Worm (Caenorhabditis elegans) whole organism, L4/young adult: ENCODE data around the gene acl-9.
A peak's percentile ranks its signal among the peaks of the same experiment; 100 is the strongest.

ENCODE experiments used
- W03F9.2 ChIP-seq: fragments of 150-350 bp; optimal IDR thresholded peaks from 2 replicates; lab custom pipeline; 2014; ENCODE audit warnings: missing biosample characterization, missing genetic modification characterization
- dao-5 ChIP-seq: sonication (generic microtip); optimal IDR thresholded peaks from 2 replicates; lab custom pipeline; 2016; ENCODE audit warnings: missing genotype, missing genetic modification characterization, moderate library complexity, missing compliant biosample characterization
- him-1 ChIP-seq: sonication (generic microtip); optimal IDR thresholded peaks from 2 replicates; lab custom pipeline; 2016; ENCODE audit warnings: missing genotype, missing genetic modification reagents, missing genetic modification characterization, missing compliant biosample characterization

The acl-9 gene

DNA sequence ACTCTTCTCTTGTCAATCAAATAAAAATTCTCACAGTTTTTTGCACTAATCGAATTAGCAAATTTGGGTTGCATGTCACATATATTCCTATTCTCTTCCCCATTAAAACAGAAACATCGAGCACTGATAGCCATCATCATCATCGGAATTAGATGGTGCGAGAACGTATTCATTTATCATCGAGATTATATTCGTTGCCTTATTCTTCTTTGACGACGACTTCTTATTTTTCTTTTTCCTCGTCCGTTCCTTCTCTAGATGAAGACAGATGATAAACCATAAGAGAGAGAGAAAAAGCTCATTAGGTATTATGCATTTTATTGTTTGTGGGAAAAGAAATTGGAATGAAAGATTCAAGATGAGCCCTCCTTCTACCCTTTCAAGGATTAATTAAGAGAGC, 18.2 kb downstream of the acl-9 start:
- TF ChIP-seq dao-5 (tag; lab: Kevin White, UChicago) (no peak), W03F9.2 (no peak), him-1 (no peak)

DNA sequence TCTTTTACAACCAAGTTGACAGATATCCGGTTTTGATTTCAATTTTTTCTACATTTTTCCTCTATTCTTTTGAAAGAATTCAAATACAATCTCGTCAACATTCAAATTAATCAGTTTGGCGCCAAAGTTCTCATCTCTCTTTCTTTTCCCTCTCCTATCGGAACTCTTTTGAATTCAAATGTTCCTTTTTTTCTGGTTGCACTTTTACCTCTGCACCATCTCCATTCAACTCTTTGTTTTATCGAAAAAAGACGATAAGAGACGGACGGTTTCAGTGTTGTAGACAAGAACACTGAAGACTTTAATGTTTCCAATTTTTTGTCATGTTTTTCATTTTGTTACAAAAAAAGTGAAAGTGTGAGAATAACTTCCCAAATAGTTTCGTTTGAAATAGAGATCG, 23.0 kb downstream of the acl-9 start:
- no peak for TF ChIP-seq dao-5 (tag; lab: Kevin White, UChicago)
- TF ChIP-seq W03F9.2: no peak
- no peak for TF ChIP-seq him-1

ce11 chrV:6485109-6485508, 32.1 kb downstream of the acl-9 start:
- TF ChIP-seq dao-5 (tag; lab: Kevin White, UChicago) (no peak), him-1 (no peak), W03F9.2 (no peak)

- no peak for TF ChIP-seq dao-5 (tag; lab: Kevin White, UChicago)
- no peak for TF ChIP-seq him-1
- no peak for TF ChIP-seq W03F9.2
Observed at ce11 chrV:6487878-6488277, 34.9 kb downstream of the acl-9 start.

DNA sequence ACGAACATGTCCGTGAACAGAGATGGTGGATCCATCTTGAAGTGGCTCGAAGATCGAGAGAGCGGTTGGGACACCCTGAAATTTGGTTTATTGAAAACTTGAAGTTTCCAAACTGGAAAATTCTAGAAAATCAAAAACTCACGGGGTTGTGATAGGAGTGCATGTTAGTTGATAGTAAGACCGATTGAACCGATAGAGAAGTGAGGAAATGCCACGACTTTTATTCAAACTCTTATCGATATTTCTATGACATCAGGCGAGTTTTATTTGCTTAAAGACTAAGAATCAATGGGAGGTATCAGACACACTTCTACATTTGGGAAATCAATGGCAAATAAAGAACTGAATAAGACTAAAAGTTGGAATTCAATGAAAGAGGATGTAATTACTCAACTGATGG, 35.8 kb downstream of the acl-9 start, which contains the start of gene lec-10:
Gene lec-10, minus strand, starts transcription at position 272 of the 400 bp plus-strand sequence.
- TF ChIP-seq W03F9.2: no peak
- TF ChIP-seq dao-5 (tag; lab: Kevin White, UChicago): no peak
- TF ChIP-seq him-1: no peak

- no peak for TF ChIP-seq dao-5 (tag; lab: Kevin White, UChicago)
- no peak for TF ChIP-seq W03F9.2
Observed at ce11 chrV:6492497-6492896, 39.5 kb downstream of the acl-9 start.

ce11 chrV:6493821-6494220, 40.8 kb downstream of the acl-9 start, which contains the start of gene cpt-6:
Gene cpt-6, minus strand, starts transcription at chrV:6493921.
- TF ChIP-seq him-1: no peak
- TF ChIP-seq dao-5 (tag; lab: Kevin White, UChicago): no peak
- TF ChIP-seq W03F9.2: no peak

DNA sequence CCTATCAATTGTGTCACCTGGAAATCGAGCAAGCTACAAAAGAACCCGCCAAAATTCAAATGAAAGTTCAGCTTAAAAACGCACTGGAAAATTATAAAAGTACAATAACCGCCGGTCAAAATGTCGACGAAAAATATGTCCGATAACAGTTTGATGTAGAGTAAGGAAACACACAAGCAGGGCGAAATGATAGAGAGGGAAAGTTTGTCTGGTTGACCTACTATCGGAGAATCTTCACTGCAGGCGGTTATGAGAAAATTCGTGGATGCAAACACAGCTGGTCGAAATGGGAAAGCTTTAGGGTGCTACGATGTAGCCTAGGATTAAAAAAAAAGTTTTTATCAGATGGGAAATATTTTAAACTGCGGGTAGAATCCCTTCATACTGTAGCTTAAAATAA, 42.3 kb downstream of the acl-9 start:
- TF ChIP-seq him-1 (no peak), W03F9.2 (no peak), dao-5 (tag; lab: Kevin White, UChicago) (no peak)

DNA sequence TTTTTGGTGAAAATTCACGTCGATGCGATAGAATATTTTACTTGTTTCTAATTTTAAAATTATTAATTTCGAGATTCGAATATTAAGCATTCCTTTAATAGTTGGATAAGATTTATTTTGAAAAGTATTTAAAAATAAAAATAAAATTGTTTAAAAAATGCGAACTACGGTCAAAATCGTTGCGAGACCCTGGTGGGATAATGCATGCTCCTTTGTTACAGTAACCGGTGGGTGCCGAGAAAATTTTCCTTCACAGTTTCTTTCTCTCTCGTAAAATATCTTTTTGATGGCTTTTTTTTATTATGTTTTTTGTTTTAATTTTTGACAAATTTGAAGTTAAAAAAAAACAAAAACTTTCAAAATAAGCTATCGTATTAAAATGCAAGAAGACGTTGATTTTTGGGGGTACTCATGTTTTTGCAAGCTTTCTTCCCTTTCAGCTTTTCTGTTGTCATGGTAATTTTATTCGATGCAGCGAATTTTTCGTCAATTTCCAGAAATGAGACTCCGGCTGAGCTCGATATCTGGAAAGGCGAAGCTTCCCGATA, 43.7 kb downstream of the acl-9 start, which contains the start of gene dgtr-1:
Gene dgtr-1, plus strand, starts transcription at position 498 of the 548 bp plus-strand sequence.
- TF ChIP-seq him-1 (no peak), W03F9.2 (peak; percentile 23), dao-5 (tag; lab: Kevin White, UChicago) (no peak)

- no peak for TF ChIP-seq him-1
- no peak for TF ChIP-seq W03F9.2
- no peak for TF ChIP-seq dao-5 (tag; lab: Kevin White, UChicago)
Observed at ce11 chrV:6498441-6498840, 45.4 kb downstream of the acl-9 start.

DNA sequence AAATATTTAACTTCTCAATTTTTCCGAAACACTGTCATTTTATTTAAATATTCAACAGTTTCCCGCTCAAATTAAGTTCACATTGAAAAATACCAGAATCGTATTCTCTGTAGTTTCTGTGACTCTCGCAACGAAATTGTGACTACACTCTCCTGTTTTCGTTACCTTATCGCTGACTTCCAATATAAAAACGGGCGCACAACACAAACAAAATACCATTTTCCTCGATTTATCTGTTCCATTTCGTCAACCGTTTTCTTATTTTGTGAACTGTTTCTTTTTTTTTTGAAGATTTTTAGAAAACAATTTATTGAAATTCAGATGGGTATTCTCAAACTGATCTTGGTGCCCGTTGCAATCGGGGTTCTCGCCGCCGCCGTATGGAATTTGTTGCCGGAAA, 45.9 kb downstream of the acl-9 start, which contains the start of gene W01A11.1:
Gene W01A11.1, plus strand, starts transcription at position 322 of the 400 bp plus-strand sequence.
- TF ChIP-seq dao-5 (tag; lab: Kevin White, UChicago) (no peak), W03F9.2 (no peak)

DNA sequence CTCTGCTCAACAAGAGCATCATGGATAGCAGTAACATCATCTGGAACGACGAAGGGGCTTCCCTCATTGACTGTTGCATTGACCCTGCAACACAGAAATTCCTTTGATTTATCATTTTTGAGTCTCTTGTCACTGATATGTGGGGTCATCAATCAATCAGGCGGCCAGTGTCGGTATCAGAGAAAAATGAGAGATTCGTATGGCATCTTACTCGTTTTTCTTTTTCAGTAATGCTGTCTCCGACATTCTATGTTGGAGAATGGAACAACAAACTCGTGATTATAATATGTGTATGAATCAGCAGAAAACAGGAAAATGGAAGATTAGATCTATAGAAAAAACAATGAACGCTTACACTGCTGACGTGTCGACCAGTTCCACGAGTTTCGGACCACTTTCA, 50.1 kb downstream of the acl-9 start:
- TF ChIP-seq W03F9.2 (no peak), him-1 (no peak), dao-5 (tag; lab: Kevin White, UChicago) (no peak)

ce11 chrV:6504131-6504827, 51.3 kb downstream of the acl-9 start, which contains the start of gene moc-2:
Gene moc-2, minus strand, starts transcription at chrV:6504181.
- TF ChIP-seq W03F9.2 (no peak), him-1 (no peak), dao-5 (tag; lab: Kevin White, UChicago) (no peak)
